Worm (Caenorhabditis elegans) whole organism, L1 larva: ENCODE results near the gene wrt-8.

Source experiments
- elt-2 ChIP-seq: sonication (generic microtip); optimal IDR thresholded peaks from 2 replicates; lab custom pipeline; 2016; ENCODE audit warnings: missing genetic modification characterization, mild to moderate bottlenecking, inconsistent platforms, missing compliant biosample characterization, missing genetic modification reagents
- fos-1 ChIP-seq: fragments of 150-350 bp; optimal IDR thresholded peaks from 2 replicates; lab custom pipeline; 2014; ENCODE audit warnings: missing biosample characterization, missing genetic modification characterization
- lin-13 ChIP-seq: fragments of 150-350 bp; optimal IDR thresholded peaks from 2 replicates; lab custom pipeline; 2014; ENCODE audit warnings: missing biosample characterization, missing genetic modification reagents, missing genetic modification characterization
- lin-39 ChIP-seq: fragments of 150-350 bp; optimal IDR thresholded peaks from 2 replicates; lab custom pipeline; 2014; ENCODE audit warnings: missing biosample characterization, missing genetic modification reagents, missing genetic modification characterization
- nhr-76 ChIP-seq: sonication (generic microtip); optimal IDR thresholded peaks from 2 replicates; lab custom pipeline; 2017; ENCODE audit warnings: missing biosample characterization, missing genetic modification characterization
- pqm-1 ChIP-seq: sonication (generic microtip); optimal IDR thresholded peaks from 3 replicates; lab custom pipeline; 2017; ENCODE audit warnings: missing biosample characterization, missing genetic modification characterization
- skn-1 ChIP-seq: fragments of 150-350 bp; optimal IDR thresholded peaks from 2 replicates; lab custom pipeline; 2014; ENCODE audit warnings: missing biosample characterization, missing genetic modification characterization
- snpc-4 ChIP-seq: fragments of 150-350 bp; optimal IDR thresholded peaks from 2 replicates; lab custom pipeline; 2014; ENCODE audit warnings: missing biosample characterization, missing genetic modification characterization
- ztf-11 ChIP-seq, 2 experiments: sonication (generic microtip); optimal IDR thresholded peaks; 2 replicates each; lab custom pipeline; 2016 to 2017; ENCODE audit warnings: missing genetic modification characterization in 2 of 2, missing biosample characterization in 1 of 2, missing compliant biosample characterization in 1 of 2

DNA sequence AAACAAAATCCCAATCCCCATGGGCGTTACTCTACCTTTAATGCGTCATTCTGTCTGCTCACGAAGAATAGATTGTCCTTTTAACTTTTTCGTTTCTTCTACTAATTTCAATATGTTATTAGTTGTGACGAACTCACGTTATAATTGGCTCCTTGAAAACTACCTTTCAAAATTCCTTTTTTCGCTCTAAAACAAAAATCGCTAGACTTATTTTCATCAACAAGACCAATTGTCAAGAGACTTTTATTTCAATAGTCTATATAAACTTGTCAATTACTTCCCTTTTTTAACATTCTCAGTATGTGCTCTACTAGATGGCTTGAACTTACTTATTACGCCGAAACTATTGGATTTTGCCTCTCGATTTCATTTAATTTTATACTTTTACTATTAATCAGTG, 40.4 kb upstream of the wrt-8 start, which contains the start of gene str-102:
- TF ChIP-seq nhr-76 (tag; lab: Kevin White, UChicago) (no peak), fos-1 (no peak), pqm-1 (tag; lab: Kevin White, UChicago) (no peak), lin-13 (GFP tag; lab: Kevin White, UChicago) (no peak), skn-1 (tag; lab: Kevin White, UChicago) (no peak), lin-39 (no peak), ztf-11 (tag; optimal IDR thresholded peaks at IDR 0.05; lab: Kevin White, UChicago) (no peak), elt-2 (tag; lab: Kevin White, UChicago) (no peak), snpc-4 (tag; lab: Kevin White, UChicago) (no peak)
